Worm (Caenorhabditis elegans): ENCODE measurements around the gene tes-1.

The tes-1 gene

ce11 chrIV:7445236-7445635, 6.0 kb downstream of the tes-1 start, which contains the start of gene valv-1:
valv-1 (minus strand) TSS chrIV:7445336.
- TF ChIP-seq nhr-80 (tag; optimal IDR thresholded peaks at IDR 0.05) (peak; percentile 31), aptf-3 (GFP tag; IDR thresholded peaks at IDR 0.05) (no peak)

- TF ChIP-seq Y53G8AR.9 (GFP tag; conservative IDR thresholded peaks at IDR 0.05) (peak; percentile 71; the same call in 1 of the 2 replicates), Y79H2A.3 (GFP tag; conservative IDR thresholded peaks at IDR 0.05) (0 out of 2 replicates have a peak, but pooled peaks have one; percentile 38), ekl-4 (GFP tag; IDR thresholded peaks at IDR 0.05) (peak; percentile 64), Y95B8A.8 (GFP tag; IDR thresholded peaks at IDR 0.05) (0 out of 2 replicates have a peak, but pooled peaks have one; percentile 58), egrh-3 (GFP tag; IDR thresholded peaks at IDR 0.05) (peak; percentile 38; the same call in 1 of the 2 replicates), D2030.7 (GFP tag; IDR thresholded peaks at IDR 0.05) (peak; percentile 38; the same call in 1 of the 2 replicates), madf-3 (GFP tag; IDR thresholded peaks at IDR 0.05) (peak; percentile 90), ceh-58 (GFP tag; IDR thresholded peaks at IDR 0.05) (0 out of 2 replicates have a peak, but pooled peaks have one; percentile 62), hsf-1 (GFP tag; IDR thresholded peaks at IDR 0.05) (peak; percentile 99), lin-26 (GFP tag; IDR thresholded peaks at IDR 0.05) (0 out of 2 replicates have a peak, but pooled peaks have one; percentile 30), pbrm-1 (GFP tag; IDR thresholded peaks at IDR 0.05) (peak; percentile 93), rcor-1 (GFP tag; IDR thresholded peaks at IDR 0.05) (peak; percentile 58), F39B2.1 (GFP tag; IDR thresholded peaks at IDR 0.05) (0 out of 2 replicates have a peak, but pooled peaks have one; percentile 17), ceh-100 (GFP tag; IDR thresholded peaks at IDR 0.05) (peak; percentile 61), madf-6 (GFP tag; IDR thresholded peaks at IDR 0.05) (peak; percentile 69; the same call in 1 of the 2 replicates), egl-18 (GFP tag; IDR thresholded peaks at IDR 0.05) (peak; percentile 71; the same call in 1 of the 2 replicates), B0019.2 (GFP tag; conservative IDR thresholded peaks at IDR 0.05) (peak; percentile 20; the same call in 1 of the 2 replicates), ceh-40 (GFP tag; IDR thresholded peaks at IDR 0.05) (peak; percentile 86; the same call in 1 of the 2 replicates), dox-1 (GFP tag; IDR thresholded peaks at IDR 0.05) (peak; percentile 90)
These were observed 10.3 kb downstream of the tes-1 start for ce11 chrIV:7440985-7441384.

ce11 chrIV:7440238-7440637, 11.0 kb downstream of the tes-1 start:
- TF ChIP-seq lag-1 (GFP tag; IDR thresholded peaks at IDR 0.05): no peak
- no peak for TF ChIP-seq ceh-79 (tag; optimal IDR thresholded peaks at IDR 0.05)
- no peak for TF ChIP-seq madf-8 (GFP tag; conservative IDR thresholded peaks at IDR 0.05)
- no peak for TF ChIP-seq tlf-1 (GFP tag; optimal IDR thresholded peaks at IDR 0.05)
- no peak for TF ChIP-seq Y56A3A.18 (GFP tag; IDR thresholded peaks at IDR 0.05)
- TF ChIP-seq hmg-1.2 (GFP tag; IDR thresholded peaks at IDR 0.05): no peak
- no peak for TF ChIP-seq nfya-2 (GFP tag; IDR thresholded peaks at IDR 0.05)
- TF ChIP-seq hrde-1 (tag; optimal IDR thresholded peaks at IDR 0.05; ENCODE audit: borderline replicate concordance): no peak
- no peak for TF ChIP-seq let-526 (GFP tag; IDR thresholded peaks at IDR 0.05)
- TF ChIP-seq ceh-100 (GFP tag; IDR thresholded peaks at IDR 0.05): no peak
- no peak for TF ChIP-seq F52B5.7 (tag; optimal IDR thresholded peaks at IDR 0.05)
- TF ChIP-seq fkh-3 (tag; optimal IDR thresholded peaks at IDR 0.05): no peak
- no peak for TF ChIP-seq mel-28 (tag; optimal IDR thresholded peaks at IDR 0.05; ENCODE audit: borderline replicate concordance)
- no peak for TF ChIP-seq ztf-28 (GFP tag; IDR thresholded peaks at IDR 0.05)

ce11 chrIV:7439377-7439776, 11.9 kb downstream of the tes-1 start:
- TF ChIP-seq athp-1 (tag; optimal IDR thresholded peaks at IDR 0.05) (no peak), sptf-2 (GFP tag; optimal IDR thresholded peaks at IDR 0.05) (no peak), die-1 (tag; optimal IDR thresholded peaks at IDR 0.05) (no peak), F23B12.7 (tag; optimal IDR thresholded peaks at IDR 0.05; ENCODE audit: insufficient read depth) (no peak), rcor-1 (GFP tag; IDR thresholded peaks at IDR 0.05) (no peak), madf-10 (tag; optimal IDR thresholded peaks at IDR 0.05) (no peak), dpff-1 (tag; optimal IDR thresholded peaks at IDR 0.05) (no peak), tbx-9 (tag; optimal IDR thresholded peaks at IDR 0.05; ENCODE audit: borderline replicate concordance) (no peak)

Measured in whole organism, young adult.